Fruit fly (Drosophila melanogaster): ENCODE data around the gene PH4alphaNE3.

The PH4alphaNE3 gene

DNA sequence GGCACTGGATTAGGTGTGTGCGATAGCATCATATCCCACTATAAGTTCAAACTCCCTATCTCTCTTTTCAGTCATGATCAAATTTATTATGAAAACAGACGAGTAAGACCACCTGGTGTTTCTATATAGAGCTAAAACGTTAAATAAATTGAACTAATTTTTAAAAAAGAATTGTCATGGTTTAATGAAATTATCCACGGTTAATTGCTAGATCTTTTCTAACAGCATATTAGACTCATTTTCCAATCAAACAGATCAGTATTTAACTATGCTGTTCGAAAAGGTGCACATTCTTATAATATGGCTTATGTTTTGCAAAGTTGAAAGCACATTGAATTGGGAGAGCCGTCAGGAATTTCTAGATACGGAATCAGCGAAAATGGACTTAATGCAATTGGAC is at the start of gene PH4alphaNE3:
Gene PH4alphaNE3 (plus strand): TSS at position 301 of the 400 bp plus-strand sequence.
- TF ChIP-seq noc (tag; optimal IDR thresholded peaks at IDR 0.05): no peak

DNA sequence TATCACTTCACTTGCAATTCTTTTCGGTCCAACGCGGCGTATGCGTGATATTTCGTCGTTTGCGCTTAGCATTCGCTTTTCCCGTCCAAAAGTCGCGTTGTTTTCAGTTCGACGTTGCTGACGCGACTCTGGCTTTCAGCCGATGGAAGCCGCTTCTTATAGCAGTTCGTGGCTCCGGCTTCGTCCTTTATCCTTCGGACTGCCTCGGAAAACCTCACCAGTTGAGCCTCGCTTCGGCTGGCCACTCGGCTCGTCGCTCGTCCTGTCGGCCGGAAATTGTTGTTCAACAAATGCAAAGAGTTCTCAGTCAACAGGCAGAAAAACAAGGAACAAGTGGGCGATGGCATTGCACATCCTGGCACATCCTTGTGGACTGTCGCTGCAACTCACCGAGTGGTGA is 43.9 kb upstream of the PH4alphaNE3 start, which contains the start of gene CG34155:
Gene CG34155 (minus strand): TSS at position 130 of the 400 bp plus-strand sequence.
- TF ChIP-seq noc (tag; optimal IDR thresholded peaks at IDR 0.05): no peak

DNA sequence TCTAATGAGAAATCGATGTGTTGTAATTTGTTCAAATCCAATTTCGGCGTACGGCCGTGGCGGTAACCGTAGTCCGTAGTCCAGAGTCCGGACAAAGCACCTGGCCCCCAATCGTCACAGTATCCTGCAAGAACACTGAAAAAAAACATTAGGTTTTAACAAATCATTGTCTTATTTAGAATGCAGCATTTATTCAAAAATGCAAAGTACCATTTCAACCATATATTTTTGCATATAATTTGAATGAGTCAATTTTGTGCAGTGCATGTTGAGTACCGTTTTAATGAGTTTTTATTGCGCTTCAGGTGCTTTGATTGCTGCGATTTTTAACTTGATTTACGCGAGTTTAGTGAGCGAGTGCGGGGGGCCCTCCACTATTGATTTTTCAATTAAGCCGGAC is 42.8 kb upstream of the PH4alphaNE3 start:
- TF ChIP-seq noc (tag; optimal IDR thresholded peaks at IDR 0.05): no peak

DNA sequence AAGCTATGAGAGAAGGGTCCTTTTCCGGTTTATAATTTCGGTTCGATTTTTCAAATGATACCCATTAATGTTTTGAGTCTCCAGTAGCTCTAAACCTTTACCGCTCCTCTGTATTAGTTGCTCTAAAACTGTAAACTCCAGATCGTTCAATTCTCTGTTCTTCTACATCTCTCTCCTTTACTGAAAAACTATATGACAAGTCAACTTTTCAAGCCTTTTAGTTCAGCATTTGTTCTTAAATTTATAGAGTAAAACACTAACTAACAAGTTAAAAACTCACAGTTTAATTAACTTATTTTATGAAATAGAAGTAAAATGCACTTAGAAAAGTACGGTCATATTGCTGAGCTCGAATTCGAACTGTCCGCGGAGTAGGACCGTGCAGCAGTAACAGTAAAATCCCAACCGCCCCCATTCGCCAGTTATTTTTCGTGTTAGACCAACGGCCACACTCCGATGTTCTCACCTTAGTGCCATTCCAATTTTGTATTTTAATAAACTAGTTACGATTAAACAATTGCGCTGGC is 41.2 kb upstream of the PH4alphaNE3 start:
- no peak for TF ChIP-seq noc (tag; optimal IDR thresholded peaks at IDR 0.05)

DNA sequence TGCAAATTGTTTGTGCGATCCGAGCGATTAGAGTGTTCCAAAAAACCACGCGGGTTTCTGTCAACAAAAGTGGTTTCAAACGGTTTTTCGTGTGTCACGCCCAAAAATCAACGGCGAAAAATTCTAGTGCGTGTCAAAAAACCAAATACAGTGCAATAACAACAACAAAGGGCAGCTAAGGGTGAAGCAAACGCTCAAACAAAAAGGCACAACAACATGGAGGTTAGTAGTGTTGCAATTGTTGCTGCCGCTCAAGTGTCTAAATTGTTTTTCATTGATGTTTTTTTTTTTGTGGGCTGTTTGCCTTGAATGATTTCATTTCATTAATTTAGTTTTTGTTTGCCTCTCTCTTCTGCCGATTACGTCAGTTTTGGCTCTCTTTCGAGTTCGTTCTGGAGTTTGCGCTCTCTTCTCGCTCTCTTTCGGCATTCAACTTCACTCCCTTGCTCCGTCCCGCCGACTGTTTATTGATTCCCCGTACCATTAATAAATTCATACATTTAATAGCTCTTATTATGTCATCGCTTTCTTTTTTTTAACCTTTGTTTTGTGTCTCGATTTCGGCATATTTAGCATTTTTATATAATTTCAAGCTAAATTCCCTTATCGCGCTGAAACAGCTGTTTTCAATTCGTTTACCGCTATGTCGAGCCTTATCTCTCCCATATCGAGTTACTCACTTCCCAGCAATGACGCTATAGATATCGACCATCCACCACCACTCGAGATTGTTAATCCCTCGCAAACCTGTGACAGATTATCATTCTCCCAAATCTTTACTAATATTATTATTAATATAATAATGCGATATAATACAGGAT is 40.5 kb upstream of the PH4alphaNE3 start:
- TF ChIP-seq noc (tag; optimal IDR thresholded peaks at IDR 0.05): no peak

DNA sequence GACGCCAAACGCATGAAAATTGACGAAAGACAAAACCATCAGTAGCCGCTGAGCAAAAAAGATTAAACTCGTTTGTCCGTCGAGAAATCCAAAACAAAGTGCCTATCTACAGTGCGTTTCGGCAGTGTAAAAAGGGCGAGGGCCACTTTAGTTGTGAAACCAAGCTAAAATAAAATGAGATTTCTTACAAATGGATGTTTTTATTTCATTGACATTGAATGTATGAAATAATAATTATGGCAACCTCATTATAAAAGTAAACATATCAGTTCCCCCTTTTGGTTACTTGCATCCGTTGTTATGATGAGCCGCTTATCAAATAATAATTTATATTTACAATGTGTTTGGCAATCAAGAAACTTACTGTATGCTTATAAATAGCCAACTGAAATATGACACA is 39.5 kb upstream of the PH4alphaNE3 start:
- TF ChIP-seq noc (tag; optimal IDR thresholded peaks at IDR 0.05): peak; percentile 29

DNA sequence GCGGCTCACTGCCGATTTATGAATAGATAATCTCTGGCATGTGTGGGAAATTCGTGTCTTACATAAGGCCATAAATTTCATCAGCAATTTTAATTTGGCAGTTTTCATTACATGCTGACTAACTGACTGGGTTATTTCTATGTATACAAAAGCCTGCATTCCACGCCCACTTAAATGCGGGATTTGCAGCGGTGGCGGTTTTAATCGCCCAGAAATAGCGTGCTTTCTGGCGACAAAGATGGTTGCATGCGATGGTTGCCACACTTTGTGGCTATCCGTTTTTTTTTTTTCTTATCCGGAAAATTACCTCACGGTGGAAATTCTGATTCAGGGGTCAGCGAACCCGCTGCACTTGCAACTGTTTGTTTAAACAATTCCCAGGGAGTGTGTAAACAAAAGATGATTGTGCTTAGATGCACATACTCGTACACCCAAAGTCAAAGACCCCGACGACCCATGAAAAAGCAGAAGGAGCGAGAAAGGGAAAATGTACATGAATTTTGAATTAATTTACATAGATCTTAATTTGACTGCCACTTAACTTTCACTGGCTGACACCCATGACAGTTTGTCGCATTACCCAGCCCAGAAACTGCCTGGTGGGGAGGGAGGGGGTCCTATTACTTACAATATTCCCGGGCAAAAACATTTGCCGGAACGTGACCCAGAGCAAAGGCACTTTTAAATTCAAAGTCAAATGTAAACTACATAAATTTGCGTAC is 37.6 kb upstream of the PH4alphaNE3 start:
- no peak for TF ChIP-seq noc (tag; optimal IDR thresholded peaks at IDR 0.05)

DNA sequence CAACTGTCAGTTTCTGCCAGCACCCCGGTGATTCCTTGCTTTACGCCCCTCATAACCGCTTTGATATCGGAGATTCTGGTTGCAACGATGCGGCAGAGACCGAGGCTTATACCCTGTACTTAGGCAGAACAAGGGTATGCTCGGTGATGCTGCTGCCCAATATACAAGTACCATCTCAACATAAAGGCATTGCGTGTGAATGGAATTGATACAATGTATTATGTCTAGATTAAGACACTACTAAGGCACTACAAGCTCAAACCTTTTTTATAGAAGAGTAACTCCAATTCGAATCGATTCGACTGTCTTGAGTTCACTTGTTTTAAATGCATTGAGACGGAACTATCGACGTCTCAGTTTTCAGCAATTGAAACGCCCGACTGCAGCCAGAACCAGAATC is 36.8 kb upstream of the PH4alphaNE3 start:
- no peak for TF ChIP-seq noc (tag; optimal IDR thresholded peaks at IDR 0.05)

DNA sequence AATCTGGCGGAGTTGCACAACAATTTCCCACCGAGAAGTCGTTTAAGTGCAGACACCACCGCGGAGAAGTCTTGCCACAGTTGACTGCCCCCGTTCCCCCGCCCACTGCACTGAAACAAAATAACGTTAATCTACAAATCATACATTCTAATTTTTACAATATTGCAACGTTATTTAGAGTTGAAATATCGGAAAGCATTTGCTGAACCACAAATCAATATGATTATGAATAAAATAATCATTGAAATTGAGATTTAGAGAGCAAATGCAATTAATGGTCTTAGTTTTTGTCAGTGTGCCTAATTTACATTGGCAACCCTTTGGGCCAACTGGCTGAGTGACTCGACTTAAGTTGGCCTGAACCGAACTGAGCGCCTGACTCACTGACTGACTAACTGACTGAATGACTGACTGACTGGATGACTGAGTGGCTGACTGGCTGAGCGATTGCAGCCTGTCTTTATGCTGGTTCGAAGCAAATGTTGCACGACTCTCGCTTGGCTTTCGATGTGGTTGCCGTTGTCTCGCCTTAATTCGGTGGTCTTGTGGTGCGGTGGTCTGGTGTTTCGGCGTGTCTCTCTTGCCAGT is 33.3 kb upstream of the PH4alphaNE3 start:
- TF ChIP-seq noc (tag; optimal IDR thresholded peaks at IDR 0.05): no peak

DNA sequence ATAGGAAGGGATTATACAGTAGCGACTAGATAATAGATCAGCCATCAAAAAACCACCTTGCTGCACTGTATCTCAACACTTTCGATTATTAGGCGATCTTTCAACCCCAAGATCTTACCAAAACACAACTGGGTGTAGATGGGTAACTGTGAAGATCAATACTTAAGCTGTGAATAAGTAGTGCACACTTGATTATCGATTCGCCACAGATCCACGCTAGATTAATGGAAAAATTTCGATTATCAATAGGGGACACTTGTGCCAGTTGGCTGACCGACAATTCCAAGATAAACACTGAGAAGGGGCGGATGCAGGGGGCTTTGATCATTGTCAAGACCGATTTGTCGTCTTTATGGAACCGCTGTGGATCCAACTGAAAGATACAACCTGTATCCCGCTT is 24.9 kb upstream of the PH4alphaNE3 start, which contains the start of gene CG9702:
Gene CG9702 (plus strand): TSS at position 301 of the 400 bp plus-strand sequence.
- TF ChIP-seq noc (tag; optimal IDR thresholded peaks at IDR 0.05): no peak

DNA sequence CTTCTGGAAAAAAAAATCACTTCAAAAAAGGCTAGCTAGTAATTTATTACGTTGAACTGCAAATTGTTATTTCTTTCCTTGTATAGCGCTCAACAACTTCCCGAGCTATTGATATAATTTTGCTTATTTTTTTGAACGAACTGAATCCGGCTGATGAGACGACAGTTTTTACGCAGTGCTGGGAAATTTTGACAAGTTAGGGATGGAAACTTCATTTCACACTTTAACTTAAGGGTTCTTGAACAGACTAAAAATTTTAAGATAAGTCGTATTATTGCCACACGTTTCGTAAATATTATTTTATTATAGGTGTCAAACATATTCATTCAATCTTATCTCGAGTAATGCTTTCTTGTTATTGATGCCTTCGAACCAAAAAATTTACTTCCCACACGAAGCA is 20.4 kb upstream of the PH4alphaNE3 start, which contains the start of gene Rpt6R:
Gene Rpt6R (minus strand): TSS at position 156 of the 400 bp plus-strand sequence.
- TF ChIP-seq noc (tag; optimal IDR thresholded peaks at IDR 0.05): no peak

DNA sequence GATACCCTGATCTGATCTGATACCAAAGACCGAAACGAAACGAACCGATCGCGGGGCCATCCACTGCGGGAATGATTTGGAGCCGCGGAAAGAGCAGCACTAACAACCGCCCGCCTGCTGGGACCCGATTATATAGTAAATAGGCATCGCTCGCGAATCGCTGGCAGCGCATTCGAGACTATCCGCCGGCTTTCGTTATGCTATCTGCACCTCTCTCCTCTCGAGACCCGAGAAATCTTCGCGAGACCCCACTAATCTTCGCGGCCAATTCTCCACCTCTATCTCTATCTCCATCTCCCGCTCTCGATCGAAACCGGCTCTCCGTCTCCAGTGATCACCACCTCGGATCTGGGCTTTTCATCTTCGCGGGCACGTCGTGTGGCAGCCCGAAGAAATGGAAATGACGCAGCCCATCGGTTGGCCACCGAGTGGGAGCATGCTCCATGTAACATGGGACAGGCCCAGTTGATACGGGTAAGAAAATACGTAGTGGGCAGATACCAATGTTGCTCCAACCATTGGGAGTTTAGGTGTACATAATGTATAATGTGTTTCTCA is 16.7 kb upstream of the PH4alphaNE3 start, which contains the start of gene CG9717:
Gene CG9717 (minus strand): TSS at position 107 of the 558 bp plus-strand sequence.
- no peak for TF ChIP-seq noc (tag; optimal IDR thresholded peaks at IDR 0.05)

DNA sequence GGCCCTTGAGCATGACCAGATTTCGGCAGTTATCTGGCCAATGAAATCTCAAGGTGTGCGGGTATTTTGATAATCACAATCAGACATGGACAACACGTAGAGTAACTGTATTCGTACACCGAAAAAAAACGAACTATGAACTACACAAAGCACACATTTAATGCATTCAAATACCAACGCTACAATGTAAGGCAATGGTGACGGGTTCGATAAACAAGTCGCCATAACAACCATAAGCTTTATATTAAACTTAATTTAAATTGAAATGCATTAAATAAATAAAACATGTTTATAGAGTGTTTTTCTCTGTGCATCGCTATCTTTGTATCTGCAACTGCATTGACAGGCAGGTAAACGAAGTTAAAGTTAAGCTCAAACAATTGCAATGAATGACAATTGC is 13.7 kb upstream of the PH4alphaNE3 start:
- TF ChIP-seq noc (tag; optimal IDR thresholded peaks at IDR 0.05): no peak

DNA sequence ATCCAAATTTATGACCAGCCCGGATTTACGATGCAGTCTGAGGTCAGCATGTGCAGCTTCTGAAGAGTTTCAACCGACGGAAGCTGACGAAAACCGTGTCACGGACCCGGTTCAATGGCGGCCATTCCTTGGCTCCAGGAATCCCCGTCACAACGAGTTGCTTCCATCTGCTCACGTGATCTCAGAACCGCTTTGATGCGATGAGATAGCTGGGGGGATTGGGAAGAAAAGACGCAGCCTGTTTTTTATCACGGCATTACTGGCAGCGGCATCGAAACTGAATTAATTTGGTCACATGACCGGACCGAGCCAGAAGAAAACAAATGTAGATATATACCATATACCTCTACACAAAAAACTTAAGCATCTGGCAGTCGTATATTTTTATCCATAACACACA is 13.1 kb upstream of the PH4alphaNE3 start:
- TF ChIP-seq noc (tag; optimal IDR thresholded peaks at IDR 0.05): no peak

DNA sequence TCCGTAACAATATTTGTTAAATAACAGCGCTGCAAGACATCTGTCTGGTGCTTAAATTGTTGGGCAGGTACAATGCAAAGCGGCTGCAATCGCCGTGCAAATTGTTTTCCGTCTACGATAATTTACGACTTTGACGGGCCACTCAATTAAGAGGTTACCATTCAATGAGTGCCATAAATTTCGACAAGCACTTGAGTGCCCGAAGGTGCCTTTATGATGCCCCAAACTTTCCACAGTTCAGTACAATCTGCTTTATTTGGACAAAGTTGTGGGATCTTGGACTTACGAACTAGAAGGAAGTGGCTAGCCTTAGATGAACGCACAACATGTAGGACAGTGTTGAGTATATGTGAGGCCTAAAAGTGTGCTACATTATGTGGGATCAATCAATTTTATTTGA is 11.2 kb upstream of the PH4alphaNE3 start:
- TF ChIP-seq noc (tag; optimal IDR thresholded peaks at IDR 0.05): peak; percentile 50

DNA sequence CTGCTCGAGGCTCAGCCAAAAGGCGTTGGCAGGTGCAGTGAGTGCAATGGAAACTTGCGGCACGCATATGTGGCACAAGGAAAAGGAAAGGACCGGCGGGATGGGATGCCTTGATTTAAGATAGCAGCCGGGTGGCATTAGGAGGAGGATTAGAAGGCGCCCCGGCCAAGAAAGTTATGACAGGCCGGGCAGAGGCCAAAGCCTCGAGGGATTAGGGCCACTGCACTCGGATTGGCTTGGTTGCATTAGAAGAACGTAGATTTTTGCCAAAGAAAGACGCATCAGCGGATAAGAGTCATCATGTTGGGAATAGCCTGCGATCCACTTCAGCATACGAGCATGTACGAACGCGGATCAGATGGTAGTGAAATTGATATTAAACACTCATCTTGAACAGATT is 7.3 kb upstream of the PH4alphaNE3 start, which contains the start of gene CG31019:
Gene CG31019 (plus strand): TSS at position 301 of the 400 bp plus-strand sequence.
- TF ChIP-seq noc (tag; optimal IDR thresholded peaks at IDR 0.05): no peak

All from whole organism, larva.